Worm (Caenorhabditis elegans) whole organism, mixed stage, embryonic: ENCODE measurements around the gene set-21.

Experiments used
- M03D4.4 ChIP-seq: sonication (generic microtip); optimal IDR thresholded peaks from 2 replicates; lab custom pipeline; 2017; ENCODE audit warnings: mild to moderate bottlenecking, missing genetic modification characterization, missing compliant biosample characterization
- blmp-1 ChIP-seq: fragments of 150-350 bp; optimal IDR thresholded peaks from 2 replicates; lab custom pipeline; 2014; ENCODE audit warnings: missing biosample characterization, missing genetic modification characterization
- ceh-43 ChIP-seq: fragments of 200-800 bp; sonication (Bioruptor generic); optimal IDR thresholded peaks from 2 replicates; lab custom pipeline; 2018; ENCODE audit warnings: mild to moderate bottlenecking, missing genetic modification characterization, moderate library complexity, missing compliant biosample characterization
- ceh-83 ChIP-seq: fragments of 200-800 bp; sonication (Bioruptor generic); optimal IDR thresholded peaks from 2 replicates; lab custom pipeline; 2018; ENCODE audit warnings: mild to moderate bottlenecking, missing genetic modification characterization, missing compliant biosample characterization
- ces-1 ChIP-seq: fragments of 150-350 bp; optimal IDR thresholded peaks from 2 replicates; lab custom pipeline; 2014; ENCODE audit warnings: missing biosample characterization, missing genetic modification reagents, missing genetic modification characterization
- cnd-1 ChIP-seq: fragments of 200-800 bp; sonication (Bioruptor generic); optimal IDR thresholded peaks from 2 replicates; lab custom pipeline; 2018; ENCODE audit warnings: mild to moderate bottlenecking, missing genetic modification characterization, missing compliant biosample characterization
- drap-1 ChIP-seq: fragments of 200-800 bp; sonication (Bioruptor generic); optimal IDR thresholded peaks from 3 replicates; lab custom pipeline; 2018; ENCODE audit warnings: mild to moderate bottlenecking, missing genetic modification characterization, missing compliant biosample characterization
- elt-1 ChIP-seq: sonication (generic microtip); optimal IDR thresholded peaks from 2 replicates; lab custom pipeline; 2017; ENCODE audit warnings: missing genetic modification characterization, mild to moderate bottlenecking, missing compliant biosample characterization, antibody characterized with exemption, moderate library complexity, borderline replicate concordance; ENCODE audit not compliant: insufficient read depth
- flh-1 ChIP-seq: fragments of 200-800 bp; sonication (Bioruptor generic); optimal IDR thresholded peaks from 2 replicates; lab custom pipeline; 2018; ENCODE audit warnings: mild to moderate bottlenecking, missing genetic modification characterization, moderate library complexity, missing compliant biosample characterization
- ham-2 ChIP-seq: fragments of 200-800 bp; sonication (Bioruptor generic); optimal IDR thresholded peaks from 2 replicates; lab custom pipeline; 2018; ENCODE audit warnings: mild to moderate bottlenecking, missing genetic modification characterization, missing compliant biosample characterization
- hlh-1 ChIP-seq: fragments of 150-350 bp; optimal IDR thresholded peaks from 2 replicates; lab custom pipeline; 2014; ENCODE audit warnings: missing biosample characterization, missing genetic modification reagents, missing genetic modification characterization
- lin-13 ChIP-seq: fragments of 150-350 bp; optimal IDR thresholded peaks from 2 replicates; lab custom pipeline; 2014; ENCODE audit warnings: missing biosample characterization, missing genetic modification characterization
- lin-32 ChIP-seq: fragments of 200-800 bp; sonication (Bioruptor generic); optimal IDR thresholded peaks from 2 replicates; lab custom pipeline; 2018; ENCODE audit warnings: mild to moderate bottlenecking, missing genetic modification characterization, missing compliant biosample characterization
- lsy-2 ChIP-seq: fragments of 150-350 bp; optimal IDR thresholded peaks from 2 replicates; lab custom pipeline; 2014; ENCODE audit warnings: missing biosample characterization, missing genetic modification characterization
- mab-5 ChIP-seq: fragments of 150-350 bp; optimal IDR thresholded peaks from 2 replicates; lab custom pipeline; 2014; ENCODE audit warnings: missing biosample characterization, missing genetic modification characterization
- mep-1 ChIP-seq: fragments of 150-350 bp; optimal IDR thresholded peaks from 2 replicates; lab custom pipeline; 2017; ENCODE audit warnings: missing biosample characterization, missing genetic modification reagents, missing genetic modification characterization, inconsistent platforms
- mls-2 ChIP-seq: sonication (generic microtip); optimal IDR thresholded peaks from 2 replicates; lab custom pipeline; 2016; ENCODE audit warnings: mild to moderate bottlenecking, missing genetic modification characterization, moderate library complexity, missing compliant biosample characterization
- nhr-237 ChIP-seq: fragments of 150-350 bp; optimal IDR thresholded peaks from 2 replicates; lab custom pipeline; 2014; ENCODE audit warnings: missing biosample characterization, missing genetic modification characterization
- nhr-28 ChIP-seq: fragments of 150-350 bp; optimal IDR thresholded peaks from 2 replicates; lab custom pipeline; 2014; ENCODE audit warnings: missing biosample characterization, missing genetic modification characterization
- nhr-76 ChIP-seq: sonication (generic microtip); optimal IDR thresholded peaks from 2 replicates; lab custom pipeline; 2017; ENCODE audit warnings: missing biosample characterization, missing genetic modification characterization
- pha-4 ChIP-seq: fragments of 150-350 bp; optimal IDR thresholded peaks from 2 replicates; lab custom pipeline; 2018; ENCODE audit warnings: missing biosample characterization, missing genetic modification reagents, missing genetic modification characterization
- sem-2 ChIP-seq: fragments of 200-800 bp; sonication (Bioruptor generic); optimal IDR thresholded peaks from 2 replicates; lab custom pipeline; 2018; ENCODE audit warnings: mild to moderate bottlenecking, missing genetic modification characterization, missing compliant biosample characterization
- snpc-4 ChIP-seq: fragments of 150-350 bp; optimal IDR thresholded peaks from 2 replicates; lab custom pipeline; 2014; ENCODE audit warnings: missing biosample characterization, missing genetic modification characterization
- sptf-1 ChIP-seq: sonication (generic microtip); optimal IDR thresholded peaks from 2 replicates; lab custom pipeline; 2017; ENCODE audit warnings: mild to moderate bottlenecking, missing genetic modification characterization, moderate library complexity, missing compliant biosample characterization
- unc-120 ChIP-seq: sonication (generic microtip); optimal IDR thresholded peaks from 2 replicates; lab custom pipeline; 2017; ENCODE audit warnings: missing genetic modification characterization, missing compliant biosample characterization; ENCODE audit not compliant: poor library complexity, severe bottlenecking
- unc-39 ChIP-seq: fragments of 150-350 bp; optimal IDR thresholded peaks from 2 replicates; lab custom pipeline; 2014; ENCODE audit warnings: missing biosample characterization, missing genetic modification characterization
- unc-62 ChIP-seq: fragments of 150-350 bp; optimal IDR thresholded peaks from 2 replicates; lab custom pipeline; 2014; ENCODE audit warnings: missing biosample characterization, missing genetic modification reagents, missing genetic modification characterization
- zip-8 ChIP-seq: fragments of 150-350 bp; optimal IDR thresholded peaks from 2 replicates; lab custom pipeline; 2014; ENCODE audit warnings: missing biosample characterization, missing genetic modification characterization
- ztf-11 ChIP-seq: fragments of 150-350 bp; optimal IDR thresholded peaks from 2 replicates; lab custom pipeline; 2014; ENCODE audit warnings: missing biosample characterization, missing genetic modification characterization

set-21 gene

DNA sequence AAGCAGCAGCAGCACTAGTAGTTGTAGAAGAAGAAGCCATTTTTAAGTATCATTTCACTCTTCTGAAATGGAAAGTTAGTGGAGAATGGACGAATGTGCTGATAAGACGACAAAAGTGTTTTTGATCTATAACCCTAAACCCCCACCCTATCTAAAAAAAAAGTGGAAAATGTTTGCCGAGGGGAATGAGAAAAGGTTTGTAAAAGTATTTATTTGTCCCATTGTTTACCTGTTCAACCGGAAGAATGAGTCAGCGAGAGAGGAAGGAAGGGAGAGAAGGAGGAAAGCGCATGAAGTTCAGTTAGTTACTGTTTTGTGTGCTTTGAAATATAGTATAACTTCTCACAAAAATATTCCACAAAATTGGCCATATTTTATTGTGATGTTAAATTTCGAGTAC is 6.5 kb downstream of the set-21 start:
- TF ChIP-seq ztf-11 (tag; lab: Kevin White, UChicago) (no peak), M03D4.4 (tag; lab: Kevin White, UChicago) (no peak), ham-2 (GFP tag; lab: Kevin White, UChicago) (no peak), hlh-1 (tag; lab: Kevin White, UChicago) (no peak), drap-1 (GFP tag; lab: Kevin White, UChicago) (no peak), elt-1 (tag; lab: Kevin White, UChicago) (no peak), mab-5 (no peak), pha-4 (no peak), ceh-43 (GFP tag; lab: Kevin White, UChicago) (no peak), ceh-83 (GFP tag; lab: Kevin White, UChicago) (no peak), mls-2 (tag; lab: Kevin White, UChicago) (no peak), nhr-237 (tag; lab: Kevin White, UChicago) (no peak), lin-32 (GFP tag; lab: Kevin White, UChicago) (no peak)

DNA sequence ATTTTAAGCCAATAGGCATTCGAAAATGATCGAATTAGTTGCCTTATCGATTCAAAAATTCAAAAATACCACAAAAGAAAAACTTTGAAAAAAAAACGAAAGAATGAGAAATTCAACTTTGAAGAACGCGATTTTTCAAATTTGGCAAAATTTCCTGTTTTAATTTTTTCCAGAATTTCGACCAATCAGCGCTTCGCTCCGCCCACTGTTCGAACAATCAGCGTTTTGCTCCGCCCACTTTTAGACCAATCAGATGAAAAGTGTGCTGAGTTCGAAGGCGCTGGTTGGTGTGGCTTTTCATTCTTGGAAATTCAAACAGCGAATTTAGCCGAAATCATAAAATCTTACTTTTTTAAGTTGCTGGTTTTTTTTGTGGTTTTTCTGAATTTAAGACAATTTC is 6.9 kb downstream of the set-21 start:
- no peak for TF ChIP-seq ces-1 (GFP tag; lab: Kevin White, UChicago)
- TF ChIP-seq mep-1: no peak
- no peak for TF ChIP-seq sptf-1
- TF ChIP-seq unc-39 (tag; lab: Kevin White, UChicago): no peak
- no peak for TF ChIP-seq snpc-4 (tag; lab: Kevin White, UChicago)
- TF ChIP-seq flh-1 (GFP tag; lab: Kevin White, UChicago): no peak
- TF ChIP-seq blmp-1 (tag; lab: Kevin White, UChicago): no peak
- no peak for TF ChIP-seq nhr-28 (tag; lab: Kevin White, UChicago)
- TF ChIP-seq nhr-76 (tag; lab: Kevin White, UChicago): no peak
- TF ChIP-seq, all 35 proteins: peak for 0

DNA sequence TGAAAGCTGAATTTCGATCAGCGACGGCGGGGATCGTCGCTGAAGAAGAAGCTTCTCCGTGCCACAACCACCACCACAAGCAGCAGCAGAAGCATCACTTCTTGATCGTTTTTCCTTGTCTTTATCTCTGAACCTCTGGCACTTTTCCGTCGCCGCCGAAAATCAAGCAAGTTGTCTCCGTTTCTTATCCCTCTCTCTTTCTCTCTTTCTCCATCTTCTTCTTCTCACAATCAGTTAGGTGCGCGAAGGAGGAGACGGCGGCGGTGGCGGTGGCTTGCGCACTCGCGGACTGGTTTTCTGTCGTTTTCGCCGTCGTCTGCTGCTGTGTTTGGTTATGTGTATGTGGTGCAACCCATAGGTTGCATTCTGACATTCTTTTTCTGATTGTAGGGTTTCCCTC is 7.8 kb downstream of the set-21 start:
- TF ChIP-seq unc-120 (peak; percentile 2), sptf-1 (no peak), lsy-2 (peak; percentile 18), unc-62 (GFP tag; lab: Kevin White, UChicago) (peak; percentile 5), drap-1 (GFP tag; lab: Kevin White, UChicago) (no peak), ham-2 (GFP tag; lab: Kevin White, UChicago) (peak; percentile 72), pha-4 (peak; percentile 14), cnd-1 (tag; lab: Kevin White, UChicago) (peak; percentile 19)

ce11 chrIV:4398890-4399289 is 8.2 kb downstream of the set-21 start:
- TF ChIP-seq zip-8 (tag; lab: Kevin White, UChicago): no peak

ce11 chrIV:4399418-4400136 is 8.9 kb downstream of the set-21 start:
- peak; percentile 12 for TF ChIP-seq pha-4
- no peak for TF ChIP-seq sem-2 (GFP tag; lab: Kevin White, UChicago)
- TF ChIP-seq ztf-11 (tag; lab: Kevin White, UChicago): no peak
- TF ChIP-seq lin-32 (GFP tag; lab: Kevin White, UChicago): no peak

- TF ChIP-seq lin-13 (tag; lab: Kevin White, UChicago) (no peak), cnd-1 (tag; lab: Kevin White, UChicago) (no peak), unc-62 (GFP tag; lab: Kevin White, UChicago) (peak; percentile 23), mab-5 (no peak), ceh-43 (GFP tag; lab: Kevin White, UChicago) (no peak), nhr-237 (tag; lab: Kevin White, UChicago) (peak; percentile 54), ztf-11 (tag; lab: Kevin White, UChicago) (no peak), elt-1 (tag; lab: Kevin White, UChicago) (peak; percentile 53), blmp-1 (tag; lab: Kevin White, UChicago) (peak; percentile 66), unc-120 (no peak), ham-2 (GFP tag; lab: Kevin White, UChicago) (no peak)
Measured at ce11 chrIV:4400350-4401326, 10.0 kb downstream of the set-21 start, which contains the start of gene Y24D9A.6. TSS of gene Y24D9A.6 (minus strand) at chrIV:4400400.
